Worm (Caenorhabditis elegans) whole organism, L2 larva: ENCODE measurements around the gene grwd-1.

Source experiments
- C34F6.9 ChIP-seq: fragments of 150-350 bp; optimal IDR thresholded peaks from 2 replicates; lab custom pipeline; 2014; ENCODE audit warnings: missing biosample characterization, missing genetic modification characterization
- F13H6.1 ChIP-seq: sonication (generic microtip); optimal IDR thresholded peaks from 2 replicates; lab custom pipeline; 2016; ENCODE audit warnings: missing genetic modification characterization, missing compliant biosample characterization
- R02D3.7 ChIP-seq: fragments of 150-350 bp; optimal IDR thresholded peaks from 2 replicates; lab custom pipeline; 2014; ENCODE audit warnings: missing biosample characterization, missing genetic modification characterization
- Y55F3AM.14 ChIP-seq: fragments of 200-800 bp; sonication (Bioruptor generic); optimal IDR thresholded peaks from 2 replicates; lab custom pipeline; 2018; ENCODE audit warnings: mild to moderate bottlenecking, missing genetic modification characterization, missing compliant biosample characterization
- ZK546.5 ChIP-seq: sonication (generic microtip); optimal IDR thresholded peaks from 2 replicates; lab custom pipeline; 2017; ENCODE audit warnings: missing biosample characterization, missing genetic modification characterization
- alr-1 ChIP-seq: fragments of 150-350 bp; optimal IDR thresholded peaks from 2 replicates; lab custom pipeline; 2014; ENCODE audit warnings: missing biosample characterization, missing genetic modification characterization
- aly-2 ChIP-seq: fragments of 150-350 bp; optimal IDR thresholded peaks from 2 replicates; lab custom pipeline; 2014; ENCODE audit warnings: missing biosample characterization, missing genetic modification characterization
- ama-1 ChIP-seq: fragments of 150-350 bp; optimal IDR thresholded peaks from 2 replicates; lab custom pipeline; 2018; ENCODE audit warnings: inconsistent platforms
- blmp-1 ChIP-seq: sonication (generic microtip); optimal IDR thresholded peaks from 2 replicates; lab custom pipeline; 2017; ENCODE audit warnings: missing genetic modification characterization, mild to moderate bottlenecking, missing compliant biosample characterization, antibody characterized with exemption, moderate library complexity; ENCODE audit not compliant: insufficient read depth
- ceh-82 ChIP-seq: fragments of 150-350 bp; optimal IDR thresholded peaks from 2 replicates; lab custom pipeline; 2014; ENCODE audit warnings: missing biosample characterization, missing genetic modification characterization
- crh-2 ChIP-seq: sonication (generic microtip); optimal IDR thresholded peaks from 2 replicates; lab custom pipeline; 2017; ENCODE audit warnings: missing biosample characterization, missing genetic modification characterization
- egl-27 ChIP-seq: sonication (generic microtip); optimal IDR thresholded peaks from 3 replicates; lab custom pipeline; 2017; ENCODE audit warnings: missing biosample characterization, missing genetic modification reagents, missing genetic modification characterization
- gmeb-1 ChIP-seq: fragments of 150-350 bp; optimal IDR thresholded peaks from 2 replicates; lab custom pipeline; 2014; ENCODE audit warnings: missing biosample characterization, missing genetic modification characterization
- lin-11 ChIP-seq: fragments of 150-350 bp; sonication (generic microtip); optimal IDR thresholded peaks from 2 replicates; lab custom pipeline; 2014; ENCODE audit warnings: missing biosample characterization, missing genetic modification characterization, inconsistent platforms, mixed read lengths
- lin-13 ChIP-seq: fragments of 150-350 bp; optimal IDR thresholded peaks from 2 replicates; lab custom pipeline; 2014; ENCODE audit warnings: missing biosample characterization, missing genetic modification reagents, missing genetic modification characterization
- lin-39 ChIP-seq: fragments of 150-350 bp; optimal IDR thresholded peaks from 2 replicates; lab custom pipeline; 2014; ENCODE audit warnings: missing biosample characterization, missing genetic modification reagents, missing genetic modification characterization
- lsy-2 ChIP-seq, 2 experiments: fragments of 150-350 bp in 1 of 2; sonication (generic microtip) in 1 of 2; optimal IDR thresholded peaks; 2 replicates each; lab custom pipeline; 2014 to 2017; ENCODE audit warnings: missing biosample characterization in 2 of 2, missing genetic modification characterization in 2 of 2
- mab-5 ChIP-seq: fragments of 150-350 bp; optimal IDR thresholded peaks from 2 replicates; lab custom pipeline; 2014; ENCODE audit warnings: missing biosample characterization, missing genetic modification characterization
- mbf-1 ChIP-seq: sonication (generic microtip); optimal IDR thresholded peaks from 2 replicates; lab custom pipeline; 2017; ENCODE audit warnings: missing biosample characterization, missing genetic modification characterization
- mdl-1 ChIP-seq, 2 experiments: fragments of 150-350 bp in 1 of 2; sonication (generic microtip) in 1 of 2; optimal IDR thresholded peaks; 2 replicates each; lab custom pipeline; 2017; ENCODE audit warnings: missing biosample characterization in 2 of 2, missing genetic modification characterization in 2 of 2
- nhr-12 ChIP-seq: fragments of 150-350 bp; optimal IDR thresholded peaks from 2 replicates; lab custom pipeline; 2014; ENCODE audit warnings: missing biosample characterization, missing genetic modification characterization
- nhr-129 ChIP-seq: fragments of 150-350 bp; optimal IDR thresholded peaks from 2 replicates; lab custom pipeline; 2014; ENCODE audit warnings: missing biosample characterization, missing genetic modification characterization
- nhr-21 ChIP-seq: fragments of 150-350 bp; optimal IDR thresholded peaks from 2 replicates; lab custom pipeline; 2014; ENCODE audit warnings: missing biosample characterization, missing genetic modification characterization
- nhr-23 ChIP-seq: fragments of 150-350 bp; optimal IDR thresholded peaks from 2 replicates; lab custom pipeline; 2014; ENCODE audit warnings: missing biosample characterization, missing genetic modification reagents, missing genetic modification characterization
- nhr-237 ChIP-seq: fragments of 150-350 bp; optimal IDR thresholded peaks from 2 replicates; lab custom pipeline; 2014; ENCODE audit warnings: missing biosample characterization, missing genetic modification characterization
- nhr-25 ChIP-seq: fragments of 150-350 bp; sonication (generic microtip); optimal IDR thresholded peaks from 3 replicates; lab custom pipeline; 2014; ENCODE audit warnings: missing biosample characterization, missing genetic modification characterization
- nhr-77 ChIP-seq: fragments of 150-350 bp; optimal IDR thresholded peaks from 2 replicates; lab custom pipeline; 2014; ENCODE audit warnings: missing biosample characterization, missing genetic modification characterization
- peb-1 ChIP-seq: fragments of 150-350 bp; optimal IDR thresholded peaks from 2 replicates; lab custom pipeline; 2014; ENCODE audit warnings: missing biosample characterization, missing genetic modification characterization
- sem-4 ChIP-seq: fragments of 150-350 bp; optimal IDR thresholded peaks from 2 replicates; lab custom pipeline; 2014; ENCODE audit warnings: missing biosample characterization, missing genetic modification reagents, missing genetic modification characterization
- sma-3 ChIP-seq: sonication (generic microtip); optimal IDR thresholded peaks from 2 replicates; lab custom pipeline; 2016; ENCODE audit warnings: missing genetic modification reagents, missing genetic modification characterization, missing compliant biosample characterization
- sma-9 ChIP-seq, 2 experiments: fragments of 150-350 bp in 1 of 2; sonication (generic microtip) in 1 of 2; optimal IDR thresholded peaks; 2 replicates each; lab custom pipeline; 2014 to 2016; ENCODE audit warnings: missing genetic modification characterization in 2 of 2, mild to moderate bottlenecking in 1 of 2, missing biosample characterization in 1 of 2, missing compliant biosample characterization in 1 of 2, missing genetic modification reagents in 1 of 2, moderate library complexity in 1 of 2
- snpc-4 ChIP-seq: fragments of 150-350 bp; optimal IDR thresholded peaks from 2 replicates; lab custom pipeline; 2014; ENCODE audit warnings: missing biosample characterization, missing genetic modification characterization
- unc-39 ChIP-seq: fragments of 150-350 bp; optimal IDR thresholded peaks from 2 replicates; lab custom pipeline; 2014; ENCODE audit warnings: missing biosample characterization, missing genetic modification characterization
- unc-55 ChIP-seq: fragments of 150-350 bp; sonication (generic microtip); optimal IDR thresholded peaks from 3 replicates; lab custom pipeline; 2014; ENCODE audit warnings: missing biosample characterization, missing genetic modification reagents, missing genetic modification characterization
- unc-62 ChIP-seq: fragments of 150-350 bp; optimal IDR thresholded peaks from 2 replicates; lab custom pipeline; 2014; ENCODE audit warnings: missing biosample characterization, missing genetic modification reagents, missing genetic modification characterization
- ztf-1 ChIP-seq: fragments of 200-800 bp; sonication (Bioruptor generic); conservative IDR thresholded peaks from 2 replicates; pipeline ENCODE4 v1.3.6; 2022; ENCODE audit warnings: missing genetic modification characterization, missing compliant biosample characterization
- ztf-11 ChIP-seq: sonication (generic microtip); optimal IDR thresholded peaks from 2 replicates; lab custom pipeline; 2017; ENCODE audit warnings: missing biosample characterization, missing genetic modification characterization

grwd-1 gene

ce11 chrIII:5181641-5182040 lies 28.4 kb downstream of the grwd-1 start:
- no peak for TF ChIP-seq Y55F3AM.14 (GFP tag; lab: Kevin White, UChicago)
- no peak for TF ChIP-seq sem-4 (tag; lab: Kevin White, UChicago)
- no peak for TF ChIP-seq nhr-237 (tag; lab: Kevin White, UChicago)
- no peak for TF ChIP-seq nhr-129 (tag; lab: Kevin White, UChicago)
- TF ChIP-seq egl-27: no peak
- no peak for TF ChIP-seq ZK546.5 (tag; lab: Kevin White, UChicago)
- no peak for TF ChIP-seq blmp-1
- no peak for TF ChIP-seq nhr-12 (tag; lab: Kevin White, UChicago)
- TF ChIP-seq unc-62 (GFP tag; lab: Kevin White, UChicago): no peak
- TF ChIP-seq R02D3.7 (tag; lab: Kevin White, UChicago): no peak
- TF ChIP-seq peb-1 (tag; lab: Kevin White, UChicago): no peak
- TF ChIP-seq unc-55 (GFP tag; lab: Kevin White, UChicago): no peak
- no peak for TF ChIP-seq lin-13 (GFP tag; lab: Kevin White, UChicago)
- no peak for TF ChIP-seq nhr-77 (tag; lab: Kevin White, UChicago)
- no peak for TF ChIP-seq lsy-2 (tag; optimal IDR thresholded peaks at IDR 0.05; lab: Kevin White, UChicago)
- no peak for TF ChIP-seq aly-2 (tag; lab: Kevin White, UChicago)
- no peak for TF ChIP-seq nhr-21
- TF ChIP-seq unc-39: no peak
- TF ChIP-seq mab-5 (tag; lab: Kevin White, UChicago): no peak

- no peak for TF ChIP-seq gmeb-1
- TF ChIP-seq nhr-129 (tag; lab: Kevin White, UChicago): peak; percentile 36
- TF ChIP-seq peb-1 (tag; lab: Kevin White, UChicago): no peak
- TF ChIP-seq egl-27: no peak
- no peak for TF ChIP-seq ztf-11 (tag; lab: Kevin White, UChicago)
- TF ChIP-seq unc-55 (GFP tag; lab: Kevin White, UChicago): peak; percentile 3
- TF ChIP-seq ztf-1 (GFP tag; lab: Robert Waterston, UW): no peak
- no peak for TF ChIP-seq nhr-77 (tag; lab: Kevin White, UChicago)
These were observed 30.1 kb downstream of the grwd-1 start for ce11 chrIII:5183372-5183771.

ce11 chrIII:5185620-5186019 lies 32.4 kb downstream of the grwd-1 start, which contains the start of gene pup-2:
TSS of gene pup-2 (plus strand) at chrIII:5185920.
- TF ChIP-seq mdl-1 (tag; optimal IDR thresholded peaks at IDR 0.05; lab: Kevin White, UChicago): no peak
- TF ChIP-seq ztf-1 (GFP tag; lab: Robert Waterston, UW): no peak

- TF ChIP-seq nhr-12 (tag; lab: Kevin White, UChicago) (no peak), nhr-129 (tag; lab: Kevin White, UChicago) (no peak), lin-11 (no peak), mbf-1 (tag; lab: Kevin White, UChicago) (no peak), alr-1 (tag; lab: Kevin White, UChicago) (no peak), crh-2 (tag; lab: Kevin White, UChicago) (no peak), nhr-23 (tag; lab: Kevin White, UChicago) (no peak), ama-1 (lab: Kevin White, UChicago) (no peak), lin-13 (GFP tag; lab: Kevin White, UChicago) (no peak), ceh-82 (tag; lab: Kevin White, UChicago) (no peak), lin-39 (tag; lab: Kevin White, UChicago) (no peak), C34F6.9 (tag; lab: Kevin White, UChicago) (no peak), snpc-4 (tag; lab: Kevin White, UChicago) (no peak), mab-5 (tag; lab: Kevin White, UChicago) (no peak)
These were observed 35.2 kb downstream of the grwd-1 start, which contains the start of gene K10D2.8 for ce11 chrIII:5188426-5188825. TSS of gene K10D2.8 (plus strand) at chrIII:5188726.

- TF ChIP-seq ztf-11 (tag; lab: Kevin White, UChicago) (no peak), blmp-1 (no peak), unc-55 (GFP tag; lab: Kevin White, UChicago) (peak; percentile 2), gmeb-1 (peak; percentile 88), F13H6.1 (peak; percentile 13), lsy-2 (tag; optimal IDR thresholded peaks at IDR 0.05; lab: Kevin White, UChicago) (peak; percentile 3 to 43), sma-3 (GFP tag; lab: Kevin White, UChicago) (peak; percentile 45), nhr-25 (tag; lab: Kevin White, UChicago) (peak; percentile 24), sma-9 (GFP tag; optimal IDR thresholded peaks at IDR 0.05; lab: Kevin White, UChicago) (peak; percentile 50), sma-9 (tag; optimal IDR thresholded peaks at IDR 0.05; lab: Kevin White, UChicago) (no peak)
These were observed 36.9 kb downstream of the grwd-1 start for ce11 chrIII:5190179-5190578.
